Fruit fly (Drosophila melanogaster): ENCODE measurements around the gene Csp.

dm6 chr3L:22242241-22242640 is 24.9 kb upstream of the Csp start:
- TF ChIP-seq CG12768 (GFP tag; optimal IDR thresholded peaks at IDR 0.05): no peak
- TF ChIP-seq toe (GFP tag; optimal IDR thresholded peaks at IDR 0.05): no peak
- TF ChIP-seq kay (GFP tag; ENCODE audit: borderline replicate concordance): no peak

Data from whole organism, adult.